Fruit fly (Drosophila melanogaster) whole organism, embryonic: ENCODE measurements around the gene CG13117.
A peak's percentile ranks its signal among the peaks of the same experiment; 100 is the strongest.

Experiments
- Atf6 ChIP-seq: fragments of 200-800 bp; sonication (Bioruptor generic); IDR thresholded peaks from 2 replicates; pipeline ENCODE4 v1.3.6; 2022; ENCODE audit warnings: missing biosample characterization, missing genetic modification characterization
- CG10321 ChIP-seq: fragments of 200-800 bp; sonication (Bioruptor generic); IDR thresholded peaks from 2 replicates; pipeline ENCODE4 v1.3.6; 2022; ENCODE audit warnings: missing biosample characterization, missing genetic modification characterization
- CG10979 ChIP-seq: fragments of 200-800 bp; sonication (Bioruptor generic); optimal IDR thresholded peaks from 2 replicates; lab custom pipeline; 2018; ENCODE audit warnings: missing biosample characterization, mild to moderate bottlenecking, missing genetic modification characterization, moderate library complexity
- CG11560 ChIP-seq: fragments of 200-800 bp; sonication (Bioruptor generic); IDR thresholded peaks from 3 replicates; pipeline ENCODE4 v1.3.6; 2022; ENCODE audit warnings: missing biosample characterization, missing genetic modification characterization
- CG12104 ChIP-seq: fragments of 200-800 bp; sonication (Bioruptor generic); optimal IDR thresholded peaks from 3 replicates; lab custom pipeline; 2016; ENCODE audit warnings: missing biosample characterization, missing genetic modification characterization
- CG12299 ChIP-seq: fragments of 200-800 bp; sonication (Bioruptor generic); optimal IDR thresholded peaks from 2 replicates; lab custom pipeline; 2018; ENCODE audit warnings: missing biosample characterization, mild to moderate bottlenecking, missing genetic modification characterization
- CG13894 ChIP-seq: fragments of 200-800 bp; sonication (Bioruptor generic); optimal IDR thresholded peaks from 3 replicates; lab custom pipeline; 2018; ENCODE audit warnings: missing biosample characterization, mild to moderate bottlenecking, missing genetic modification characterization, moderate library complexity
- CG15514 ChIP-seq: fragments of 200-800 bp; sonication (Bioruptor generic); optimal IDR thresholded peaks from 3 replicates; lab custom pipeline; 2017; ENCODE audit warnings: missing biosample characterization, missing genetic modification characterization, mild to moderate bottlenecking, moderate library complexity, missing genetic modification reagents
- CG15601 ChIP-seq: fragments of 200-800 bp; sonication (Bioruptor generic); optimal IDR thresholded peaks from 3 replicates; lab custom pipeline; 2019; ENCODE audit warnings: missing biosample characterization, mild to moderate bottlenecking, missing genetic modification characterization, moderate library complexity
- CG16813 ChIP-seq: fragments of 200-800 bp; sonication (Bioruptor generic); IDR thresholded peaks from 3 replicates; pipeline ENCODE4 v1.3.6; 2022; ENCODE audit warnings: missing biosample characterization, missing genetic modification characterization; ENCODE audit not compliant: partially characterized antibody
- CG18764 ChIP-seq: fragments of 200-800 bp; sonication (Bioruptor generic); optimal IDR thresholded peaks from 3 replicates; lab custom pipeline; 2016; ENCODE audit warnings: missing biosample characterization, missing genetic modification characterization
- CG31224 ChIP-seq: fragments of 200-800 bp; sonication (Bioruptor generic); IDR thresholded peaks from 2 replicates; pipeline ENCODE4 v1.3.6; 2022; ENCODE audit warnings: missing biosample characterization, missing genetic modification characterization
- CG4730 ChIP-seq: fragments of 200-800 bp; sonication (Bioruptor generic); IDR thresholded peaks from 2 replicates; pipeline ENCODE4 v1.3.6; 2022; ENCODE audit warnings: missing biosample characterization, missing genetic modification characterization
- CG6654 ChIP-seq: fragments of 200-800 bp; sonication (Bioruptor generic); optimal IDR thresholded peaks from 2 replicates; lab custom pipeline; 2017; ENCODE audit warnings: missing biosample characterization, mild to moderate bottlenecking, missing genetic modification characterization
- CG7372 ChIP-seq: fragments of 200-800 bp; sonication (Bioruptor generic); IDR thresholded peaks from 2 replicates; pipeline ENCODE4 v1.3.6; 2022; ENCODE audit warnings: missing biosample characterization, missing genetic modification characterization
- CG7745 ChIP-seq: fragments of 200-800 bp; sonication (Bioruptor generic); optimal IDR thresholded peaks from 2 replicates; lab custom pipeline; 2018; ENCODE audit warnings: missing biosample characterization, mild to moderate bottlenecking, missing genetic modification characterization, moderate library complexity
- CG8290 ChIP-seq, 3 experiments: fragments of 200-800 bp; sonication (Bioruptor generic); optimal IDR thresholded peaks; 2 replicates each; lab custom pipeline; 2016 to 2019; ENCODE audit warnings: missing biosample characterization in 3 of 3, missing genetic modification characterization in 3 of 3, mild to moderate bottlenecking in 2 of 3, moderate library complexity in 1 of 3
- CG8765 ChIP-seq: fragments of 200-800 bp; sonication (Bioruptor generic); IDR thresholded peaks from 2 replicates; pipeline ENCODE4 v1.3.6; 2022; ENCODE audit warnings: missing biosample characterization, missing genetic modification characterization
- Deaf1 ChIP-seq: fragments of 200-800 bp; optimal IDR thresholded peaks from 3 replicates; lab custom pipeline; 2019; ENCODE audit warnings: missing biosample characterization, mild to moderate bottlenecking, missing genetic modification characterization, moderate library complexity
- Drgx ChIP-seq: fragments of 200-800 bp; sonication (Bioruptor generic); IDR thresholded peaks from 2 replicates; pipeline ENCODE4 v1.3.6; 2022; ENCODE audit warnings: missing biosample characterization, missing genetic modification characterization
- Fer3 ChIP-seq: fragments of 200-800 bp; sonication (Bioruptor generic); optimal IDR thresholded peaks from 2 replicates; lab custom pipeline; 2018; ENCODE audit warnings: missing biosample characterization, mild to moderate bottlenecking, missing genetic modification characterization, moderate library complexity
- Gsc ChIP-seq: fragments of 200-800 bp; sonication (Bioruptor generic); IDR thresholded peaks from 2 replicates; pipeline ENCODE4 v1.3.6; 2022; ENCODE audit warnings: missing biosample characterization, missing genetic modification characterization
- HLHmδ ChIP-seq: fragments of 200-800 bp; sonication (Bioruptor generic); optimal IDR thresholded peaks from 2 replicates; lab custom pipeline; 2018; ENCODE audit warnings: missing biosample characterization, mild to moderate bottlenecking, missing genetic modification characterization, moderate library complexity
- Hmr ChIP-seq: fragments of 200-800 bp; sonication (Bioruptor generic); optimal IDR thresholded peaks from 3 replicates; lab custom pipeline; 2017; ENCODE audit warnings: mild to moderate bottlenecking, missing biosample characterization, missing genetic modification reagents, missing genetic modification characterization
- Hr39 ChIP-seq: fragments of >200 bp; optimal IDR thresholded peaks from 2 replicates; lab custom pipeline; 2017
- Mad ChIP-seq: fragments of 200-800 bp; sonication (Bioruptor generic); optimal IDR thresholded peaks from 2 replicates; lab custom pipeline; 2016; ENCODE audit warnings: missing biosample characterization, missing genetic modification characterization
- Rx ChIP-seq: fragments of 200-800 bp; sonication (Bioruptor generic); IDR thresholded peaks from 2 replicates; pipeline ENCODE4 v1.3.6; 2022; ENCODE audit warnings: missing biosample characterization, missing genetic modification characterization
- Trl ChIP-seq, 3 experiments: fragments of >200 bp in 2 of 3; fragments of 200-800 bp in 1 of 3; sonication (Bioruptor generic) in 1 of 3; optimal IDR thresholded peaks; 2 replicates in 1 of 3; 3 replicates in 2 of 3; lab custom pipeline; 2016 to 2017; ENCODE audit warnings: missing biosample characterization in 1 of 3, missing genetic modification characterization in 1 of 3
- ab ChIP-seq: fragments of 200-800 bp; sonication (Bioruptor generic); optimal IDR thresholded peaks from 2 replicates; lab custom pipeline; 2016; ENCODE audit warnings: missing biosample characterization, missing genetic modification characterization
- abd-A ChIP-seq: fragments of 200-800 bp; sonication (Bioruptor generic); optimal IDR thresholded peaks from 3 replicates; lab custom pipeline; 2019; ENCODE audit warnings: missing biosample characterization, mild to moderate bottlenecking, missing genetic modification characterization, moderate library complexity
- ato ChIP-seq: fragments of 200-800 bp; sonication (Bioruptor generic); IDR thresholded peaks from 2 replicates; pipeline ENCODE4 v1.3.6; 2022; ENCODE audit warnings: missing biosample characterization, missing genetic modification characterization; ENCODE audit not compliant: partially characterized antibody
- bbx ChIP-seq: fragments of 200-800 bp; sonication (Bioruptor generic); IDR thresholded peaks from 2 replicates; pipeline ENCODE4 v1.3.6; 2022; ENCODE audit warnings: missing biosample characterization, missing genetic modification characterization; ENCODE audit not compliant: partially characterized antibody
- btn ChIP-seq: fragments of 200-800 bp; sonication (Bioruptor generic); optimal IDR thresholded peaks from 2 replicates; lab custom pipeline; 2016; ENCODE audit warnings: missing biosample characterization, missing genetic modification characterization
- crol ChIP-seq: fragments of 200-800 bp; sonication (Bioruptor generic); IDR thresholded peaks from 2 replicates; pipeline ENCODE4 v1.3.6; 2022; ENCODE audit warnings: missing biosample characterization, missing genetic modification characterization
- dpn ChIP-seq, 2 experiments: fragments of 200-800 bp; sonication (Bioruptor generic); optimal IDR thresholded peaks; 3 replicates each; lab custom pipeline; 2016; ENCODE audit warnings: missing biosample characterization in 2 of 2, missing genetic modification characterization in 2 of 2
- h ChIP-seq: fragments of >200 bp; optimal IDR thresholded peaks from 2 replicates; lab custom pipeline; 2017
- hbn ChIP-seq: fragments of 200-800 bp; sonication (Bioruptor generic); IDR thresholded peaks from 2 replicates; pipeline ENCODE4 v1.3.6; 2022; ENCODE audit warnings: missing biosample characterization, missing genetic modification characterization; ENCODE audit not compliant: partially characterized antibody
- ken ChIP-seq: fragments of 200-800 bp; sonication (Bioruptor generic); IDR thresholded peaks from 3 replicates; pipeline ENCODE4 v1.3.6; 2022; ENCODE audit warnings: missing biosample characterization, missing genetic modification characterization
- klu ChIP-seq: fragments of 200-800 bp; sonication (Bioruptor generic); IDR thresholded peaks from 2 replicates; pipeline ENCODE4 v1.3.6; 2022; ENCODE audit warnings: missing biosample characterization, missing genetic modification characterization
- lbe ChIP-seq: fragments of 200-800 bp; sonication (Bioruptor generic); optimal IDR thresholded peaks from 2 replicates; lab custom pipeline; 2016; ENCODE audit warnings: missing biosample characterization, mild to moderate bottlenecking, missing genetic modification characterization
- ranshi ChIP-seq: fragments of 200-800 bp; sonication (Bioruptor generic); IDR thresholded peaks from 2 replicates; pipeline ENCODE4 v1.3.6; 2022; ENCODE audit warnings: missing biosample characterization, missing genetic modification characterization
- sc ChIP-seq, 3 experiments: fragments of >200 bp in 2 of 3; fragments of 200-800 bp in 1 of 3; sonication (Bioruptor generic) in 1 of 3; optimal IDR thresholded peaks; 2 replicates in 2 of 3; 3 replicates in 1 of 3; lab custom pipeline; 2017; ENCODE audit warnings: mild to moderate bottlenecking in 1 of 3, missing biosample characterization in 1 of 3, missing genetic modification characterization in 1 of 3, missing genetic modification reagents in 1 of 3
- sd ChIP-seq: fragments of 200-800 bp; sonication (Bioruptor generic); optimal IDR thresholded peaks from 3 replicates; lab custom pipeline; 2018; ENCODE audit warnings: missing biosample characterization, mild to moderate bottlenecking, missing genetic modification characterization, moderate library complexity
- sr ChIP-seq: fragments of 200-800 bp; sonication (Bioruptor generic); IDR thresholded peaks from 3 replicates; pipeline ENCODE4 v1.3.6; 2022; ENCODE audit warnings: missing biosample characterization, missing genetic modification characterization
- ttk ChIP-seq: fragments of 200-800 bp; sonication (Bioruptor generic); IDR thresholded peaks from 2 replicates; pipeline ENCODE4 v2.1.2; 2022; ENCODE audit warnings: missing biosample characterization, missing genetic modification characterization
- tup ChIP-seq: fragments of 200-800 bp; sonication (Bioruptor generic); optimal IDR thresholded peaks from 2 replicates; lab custom pipeline; 2016; ENCODE audit warnings: missing biosample characterization, mild to moderate bottlenecking, missing genetic modification characterization, moderate library complexity

Gene CG13117

DNA sequence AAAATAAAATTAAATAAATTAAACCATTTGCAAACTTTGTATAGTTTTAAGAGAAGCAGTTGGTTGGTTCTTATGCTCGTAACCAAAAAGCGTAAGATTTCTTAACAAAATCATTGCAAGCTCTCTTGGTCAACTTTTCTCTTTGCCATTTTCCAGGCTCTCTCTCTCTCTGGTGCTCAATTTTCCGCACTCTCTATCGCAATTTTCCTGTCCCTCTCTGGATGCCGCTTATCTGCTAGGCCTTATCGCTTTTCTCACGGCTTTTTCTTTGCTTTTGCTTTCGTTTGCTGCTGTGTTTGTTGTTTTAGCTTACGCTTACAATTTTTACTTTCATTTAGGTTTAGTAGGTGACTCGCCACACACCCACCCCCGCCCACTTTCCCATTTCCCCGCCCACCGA lies 8.2 kb downstream of the CG13117 start:
- TF ChIP-seq ato (GFP tag; lab: Robert Waterston, UW) (no peak), Fer3 (tag; lab: Kevin White, UChicago) (no peak), Atf6 (GFP tag; lab: Robert Waterston, UW) (no peak), ab (GFP tag; lab: Kevin White, UChicago) (no peak), btn (GFP tag; lab: Kevin White, UChicago) (no peak), Hmr (GFP tag; lab: Kevin White, UChicago) (no peak), CG7745 (tag; lab: Kevin White, UChicago) (no peak), Trl (optimal IDR thresholded peaks at IDR 0.05; lab: Kevin White, UChicago) (peak; percentile 39 to 75), Trl (GFP tag; optimal IDR thresholded peaks at IDR 0.05; lab: Kevin White, UChicago) (no peak), Deaf1 (tag; lab: Kevin White, UChicago) (peak; percentile 72), Drgx (GFP tag; lab: Robert Waterston, UW) (peak; percentile 19; the same call in 1 of the 2 replicates)

DNA sequence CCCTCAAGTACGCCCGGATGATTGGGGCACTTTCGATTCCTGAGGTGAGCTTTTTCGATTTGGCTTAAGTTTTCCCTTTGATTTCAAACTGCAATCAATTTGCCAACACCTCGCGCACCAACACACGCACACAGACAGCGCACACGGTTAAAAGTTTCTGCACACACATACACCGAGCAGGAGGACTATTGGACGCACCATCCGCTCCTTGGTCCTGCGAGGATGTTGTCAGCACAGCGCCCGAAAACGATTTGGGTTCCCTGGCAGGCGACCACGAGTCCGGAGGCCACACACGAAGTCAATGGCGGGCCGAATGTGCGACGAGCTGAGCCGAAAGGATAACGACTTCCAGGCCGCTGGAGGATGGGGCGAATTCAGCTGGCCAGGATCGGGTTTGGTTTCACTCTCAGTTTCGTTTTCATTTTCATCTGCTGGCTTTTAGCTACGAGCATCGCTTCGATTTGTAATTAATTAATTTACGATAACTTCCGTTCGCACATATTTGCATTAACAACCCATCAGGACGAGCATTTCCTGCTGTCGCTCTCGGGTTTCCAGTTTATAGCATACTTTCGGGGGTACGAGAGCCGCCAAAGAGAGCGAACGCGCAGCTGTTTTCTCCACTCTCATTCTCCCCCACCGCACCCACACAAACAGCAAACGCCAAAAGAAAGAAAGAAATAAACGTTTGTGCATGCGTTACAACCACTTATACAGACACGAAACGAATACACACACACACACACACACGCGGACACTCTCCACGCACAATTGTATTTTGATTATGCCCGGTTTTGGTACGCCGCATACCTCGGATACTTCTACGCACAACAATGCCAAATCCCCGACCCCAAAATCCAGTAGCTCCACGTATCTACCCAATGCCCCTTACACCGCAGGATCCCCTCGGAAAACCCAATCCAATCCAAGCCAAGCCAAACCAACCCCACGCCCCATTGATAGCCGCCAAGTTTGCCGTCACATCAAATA lies 10.1 kb downstream of the CG13117 start, which contains the start of gene Nckx30C:
TSS of gene Nckx30C (minus strand) at position 260 of the 990 bp plus-strand sequence.
- TF ChIP-seq lbe (GFP tag; lab: Kevin White, UChicago): no peak
- TF ChIP-seq CG8765: no peak
- TF ChIP-seq CG7372 (GFP tag; lab: Robert Waterston, UW): no peak
- no peak for TF ChIP-seq CG16813 (GFP tag; lab: Robert Waterston, UW)
- TF ChIP-seq CG15514 (GFP tag; lab: Kevin White, UChicago): peak; percentile 9
- TF ChIP-seq tup (GFP tag; lab: Kevin White, UChicago): no peak
- peak; percentile 32 to 59 for TF ChIP-seq Trl (optimal IDR thresholded peaks at IDR 0.05; lab: Kevin White, UChicago)
- TF ChIP-seq Trl (GFP tag; optimal IDR thresholded peaks at IDR 0.05; lab: Kevin White, UChicago): no peak
- no peak for TF ChIP-seq CG11560
- no peak for TF ChIP-seq CG10321 (GFP tag; lab: Robert Waterston, UW)
- TF ChIP-seq CG12104 (GFP tag; lab: Kevin White, UChicago): no peak
- TF ChIP-seq sc (optimal IDR thresholded peaks at IDR 0.05; lab: Kevin White, UChicago): no peak
- TF ChIP-seq sc (GFP tag; optimal IDR thresholded peaks at IDR 0.05; lab: Kevin White, UChicago): no peak
- no peak for TF ChIP-seq Rx (GFP tag; lab: Robert Waterston, UW)
- no peak for TF ChIP-seq Mad
- no peak for TF ChIP-seq h (lab: Kevin White, UChicago)
- no peak for TF ChIP-seq HLHmδ (GFP tag; lab: Kevin White, UChicago)
- TF ChIP-seq abd-A (tag; lab: Kevin White, UChicago): peak; percentile 81
- TF ChIP-seq CG10979 (tag; lab: Kevin White, UChicago): no peak
- 0 out of 2 replicates have a peak, but pooled peaks have one; percentile 14 for TF ChIP-seq crol (GFP tag; lab: Robert Waterston, UW)
- no peak for TF ChIP-seq ranshi (GFP tag; lab: Robert Waterston, UW)
- no peak for TF ChIP-seq Hr39 (lab: Kevin White, UChicago)
- no peak for TF ChIP-seq Gsc
- no peak for TF ChIP-seq klu (GFP tag; lab: Robert Waterston, UW)
- no peak for TF ChIP-seq CG8290 (GFP tag; optimal IDR thresholded peaks at IDR 0.05; lab: Kevin White, UChicago)
- peak in 1 of 2 experiments; percentile 2 for TF ChIP-seq CG8290 (tag; optimal IDR thresholded peaks at IDR 0.05; lab: Kevin White, UChicago)
- no peak for TF ChIP-seq CG4730
- TF ChIP-seq ken: no peak
- TF ChIP-seq CG31224 (GFP tag; lab: Robert Waterston, UW): no peak
- no peak for TF ChIP-seq CG15601
- no peak for TF ChIP-seq dpn (GFP tag; optimal IDR thresholded peaks at IDR 0.05; lab: Kevin White, UChicago)
- TF ChIP-seq CG13894: peak; percentile 69
- TF ChIP-seq bbx (GFP tag; lab: Robert Waterston, UW): no peak
- no peak for TF ChIP-seq sr (GFP tag; lab: Robert Waterston, UW)
- peak; percentile 67 for TF ChIP-seq sd (tag; lab: Kevin White, UChicago)
- no peak for TF ChIP-seq CG6654
- no peak for TF ChIP-seq hbn (GFP tag; lab: Robert Waterston, UW)
- no peak for TF ChIP-seq CG18764 (GFP tag; lab: Kevin White, UChicago)
- TF ChIP-seq CG12299 (tag; lab: Kevin White, UChicago): no peak
- no peak for TF ChIP-seq ttk (GFP tag; lab: Robert Waterston, UW)
